Fruit fly (Drosophila melanogaster) whole organism, adult: ENCODE results near the gene CG5171.

Source experiments
- CG12768 ChIP-seq: fragments of 200-800 bp; sonication (Bioruptor generic); optimal IDR thresholded peaks from 2 replicates; lab custom pipeline; 2017; ENCODE audit warnings: missing biosample characterization, missing genetic modification characterization, mild to moderate bottlenecking, moderate library complexity, missing genetic modification reagents
- CG5204 ChIP-seq: fragments of 200-800 bp; sonication (Bioruptor generic); optimal IDR thresholded peaks from 2 replicates; lab custom pipeline; 2016; ENCODE audit warnings: missing biosample characterization, missing genetic modification characterization
- CG7045 ChIP-seq: fragments of 200-800 bp; sonication (Bioruptor generic); optimal IDR thresholded peaks from 2 replicates; lab custom pipeline; 2017; ENCODE audit warnings: missing biosample characterization, mild to moderate bottlenecking, missing genetic modification characterization
- Crg-1 ChIP-seq: fragments of 200-800 bp; sonication (Bioruptor generic); optimal IDR thresholded peaks from 2 replicates; lab custom pipeline; 2016; ENCODE audit warnings: missing biosample characterization, missing genetic modification characterization
- Mnt ChIP-seq: fragments of 200-800 bp; sonication (Bioruptor generic); optimal IDR thresholded peaks from 2 replicates; lab custom pipeline; 2016; ENCODE audit warnings: missing biosample characterization, mild to moderate bottlenecking, missing genetic modification characterization
- cic ChIP-seq: fragments of 200-800 bp; sonication (Bioruptor generic); optimal IDR thresholded peaks from 2 replicates; lab custom pipeline; 2017; ENCODE audit warnings: missing biosample characterization, mild to moderate bottlenecking, missing genetic modification characterization, moderate library complexity
- kay ChIP-seq: fragments of 200-800 bp; sonication (Bioruptor generic); peaks from one replicate; lab custom pipeline; 2016; ENCODE audit warnings: missing biosample characterization, missing genetic modification characterization, borderline replicate concordance
- ovo ChIP-seq: fragments of 200-800 bp; sonication (Bioruptor generic); optimal IDR thresholded peaks from 2 replicates; lab custom pipeline; 2016; ENCODE audit warnings: missing biosample characterization, missing genetic modification characterization
- tj ChIP-seq: fragments of 200-800 bp; sonication (Bioruptor generic); optimal IDR thresholded peaks from 3 replicates; lab custom pipeline; 2017; ENCODE audit warnings: missing biosample characterization, mild to moderate bottlenecking, missing genetic modification characterization, moderate library complexity
- toe ChIP-seq: fragments of 200-800 bp; sonication (Bioruptor generic); optimal IDR thresholded peaks from 2 replicates; lab custom pipeline; 2016; ENCODE audit warnings: missing biosample characterization, missing genetic modification characterization

dm6 chr2L:7437325-7437707 lies 36.2 kb downstream of the CG5171 start, which contains the start of gene CG5973:
- no peak for TF ChIP-seq kay (GFP tag; lab: Kevin White, UChicago)
- TF ChIP-seq CG5204 (GFP tag; lab: Kevin White, UChicago), result no peak
- no peak for TF ChIP-seq Crg-1 (GFP tag; lab: Kevin White, UChicago)
- no peak for TF ChIP-seq cic (GFP tag; lab: Kevin White, UChicago)
- no peak for TF ChIP-seq tj
- TF ChIP-seq toe (GFP tag; lab: Kevin White, UChicago), result no peak
- TF ChIP-seq ovo (GFP tag; lab: Kevin White, UChicago), result no peak
- no peak for TF ChIP-seq CG7045 (GFP tag; lab: Kevin White, UChicago)
- no peak for TF ChIP-seq Mnt
- no peak for TF ChIP-seq CG12768 (GFP tag; lab: Kevin White, UChicago)
